Worm (Caenorhabditis elegans) whole organism, mixed stage, embryonic: ENCODE measurements around the gene hal-3.

Experiments used
- M03D4.4 ChIP-seq: sonication (generic microtip); optimal IDR thresholded peaks from 2 replicates; lab custom pipeline; 2017; ENCODE audit warnings: mild to moderate bottlenecking, missing genetic modification characterization, missing compliant biosample characterization
- ces-1 ChIP-seq: fragments of 150-350 bp; optimal IDR thresholded peaks from 2 replicates; lab custom pipeline; 2014; ENCODE audit warnings: missing biosample characterization, missing genetic modification reagents, missing genetic modification characterization
- cnd-1 ChIP-seq: fragments of 200-800 bp; sonication (Bioruptor generic); optimal IDR thresholded peaks from 2 replicates; lab custom pipeline; 2018; ENCODE audit warnings: mild to moderate bottlenecking, missing genetic modification characterization, missing compliant biosample characterization
- elt-3 ChIP-seq: fragments of 150-350 bp; optimal IDR thresholded peaks from 2 replicates; lab custom pipeline; 2014; ENCODE audit warnings: missing biosample characterization, missing genetic modification characterization
- nhr-12 ChIP-seq: fragments of 150-350 bp; optimal IDR thresholded peaks from 2 replicates; lab custom pipeline; 2014; ENCODE audit warnings: missing biosample characterization, missing genetic modification characterization
- nhr-237 ChIP-seq: fragments of 150-350 bp; optimal IDR thresholded peaks from 2 replicates; lab custom pipeline; 2014; ENCODE audit warnings: missing biosample characterization, missing genetic modification characterization
- pha-4 ChIP-seq: fragments of 150-350 bp; optimal IDR thresholded peaks from 2 replicates; lab custom pipeline; 2018; ENCODE audit warnings: missing biosample characterization, missing genetic modification reagents, missing genetic modification characterization
- snpc-4 ChIP-seq: fragments of 150-350 bp; optimal IDR thresholded peaks from 2 replicates; lab custom pipeline; 2014; ENCODE audit warnings: missing biosample characterization, missing genetic modification characterization
- unc-62 ChIP-seq: fragments of 150-350 bp; optimal IDR thresholded peaks from 2 replicates; lab custom pipeline; 2014; ENCODE audit warnings: missing biosample characterization, missing genetic modification reagents, missing genetic modification characterization
- zip-8 ChIP-seq: fragments of 150-350 bp; optimal IDR thresholded peaks from 2 replicates; lab custom pipeline; 2014; ENCODE audit warnings: missing biosample characterization, missing genetic modification characterization
- ztf-11 ChIP-seq: fragments of 150-350 bp; optimal IDR thresholded peaks from 2 replicates; lab custom pipeline; 2014; ENCODE audit warnings: missing biosample characterization, missing genetic modification characterization

ce11 chrII:9605954-9606353, 11.0 kb downstream of the hal-3 start:
- TF ChIP-seq snpc-4 (tag; lab: Kevin White, UChicago) (no peak), pha-4 (tag; lab: Kevin White, UChicago) (no peak), unc-62 (no peak), nhr-237 (no peak), M03D4.4 (tag; lab: Kevin White, UChicago) (no peak), nhr-12 (tag; lab: Kevin White, UChicago) (no peak), ztf-11 (tag; lab: Kevin White, UChicago) (no peak), elt-3 (tag; lab: Kevin White, UChicago) (no peak), cnd-1 (tag; lab: Kevin White, UChicago) (no peak), zip-8 (no peak), ces-1 (GFP tag; lab: Kevin White, UChicago) (no peak)
